Fruit fly (Drosophila melanogaster): ENCODE results near the gene Prps.

Gene Prps

dm6 chr3L:9713828-9714536 is 17.5 kb upstream of the Prps start, which contains the start of gene vsg (continued):
- TF ChIP-seq hth (optimal IDR thresholded peaks at IDR 0.05) = no peak
- no peak; the same call in none of the 2 replicates for TF ChIP-seq Adf1 (GFP tag; IDR thresholded peaks at IDR 0.05)
- no peak for TF ChIP-seq jing (GFP tag; optimal IDR thresholded peaks at IDR 0.05)
- no peak for TF ChIP-seq CG12236 (GFP tag; optimal IDR thresholded peaks at IDR 0.05)
- TF ChIP-seq CG7745 (tag; optimal IDR thresholded peaks at IDR 0.05) = no peak
- peak; percentile 75 for TF ChIP-seq CG33557 (GFP tag; optimal IDR thresholded peaks at IDR 0.05)
- peak; percentile 22 for TF ChIP-seq CG8290 (GFP tag; optimal IDR thresholded peaks at IDR 0.05)
- TF ChIP-seq CG8290 (tag; optimal IDR thresholded peaks at IDR 0.05) = peak in 1 of 2 experiments; percentile 76
- peak; percentile 78 for TF ChIP-seq PHDP (tag; optimal IDR thresholded peaks at IDR 0.05)
- TF ChIP-seq pho (GFP tag; optimal IDR thresholded peaks at IDR 0.05) = peak; percentile 57
- peak; percentile 1 for TF ChIP-seq grn (GFP tag; optimal IDR thresholded peaks at IDR 0.05)
- no peak for TF ChIP-seq TFAM (GFP tag; optimal IDR thresholded peaks at IDR 0.05)
- peak; percentile 93 for TF ChIP-seq MESR4 (GFP tag; optimal IDR thresholded peaks at IDR 0.05)
- peak; percentile 34; the same call in 1 of the 2 replicates for TF ChIP-seq CG5953 (GFP tag; IDR thresholded peaks at IDR 0.05)
- TF ChIP-seq CG3163 (GFP tag; optimal IDR thresholded peaks at IDR 0.05) = no peak
- TF ChIP-seq CG7987 (GFP tag; optimal IDR thresholded peaks at IDR 0.05) = no peak
- TF ChIP-seq Ravus (GFP tag; IDR thresholded peaks at IDR 0.05) = no peak
- no peak for TF ChIP-seq h (optimal IDR thresholded peaks at IDR 0.05)
- peak; percentile 97 for TF ChIP-seq CG17361 (GFP tag; IDR thresholded peaks at IDR 0.05)
- peak; percentile 77 for TF ChIP-seq tin (GFP tag; optimal IDR thresholded peaks at IDR 0.05)
- peak; percentile 59; the same call in 2 of the 3 replicates for TF ChIP-seq H15 (GFP tag; IDR thresholded peaks at IDR 0.05)
- TF ChIP-seq lilli (GFP tag; optimal IDR thresholded peaks at IDR 0.05) = peak; percentile 73
- TF ChIP-seq CG34422 (GFP tag; IDR thresholded peaks at IDR 0.05) = peak; percentile 44
- no peak; the same call in 2 of the 3 replicates for TF ChIP-seq B-H1 (GFP tag; IDR thresholded peaks at IDR 0.05)
- TF ChIP-seq CG14965 (GFP tag; optimal IDR thresholded peaks at IDR 0.05; ENCODE audit: borderline replicate concordance) = no peak
- peak; percentile 89 for TF ChIP-seq ato (GFP tag; IDR thresholded peaks at IDR 0.05; ENCODE audit: partially characterized antibody)
- TF ChIP-seq CG10321 (GFP tag; IDR thresholded peaks at IDR 0.05) = no peak
- peak; percentile 48 for TF ChIP-seq cwo (GFP tag; optimal IDR thresholded peaks at IDR 0.05)
- no peak; the same call in 1 of the 2 replicates for TF ChIP-seq Oaz (GFP tag; IDR thresholded peaks at IDR 0.05)
- TF ChIP-seq CG16863 (GFP tag; optimal IDR thresholded peaks at IDR 0.05) = peak; percentile 74
- peak; percentile 71 for TF ChIP-seq CG13894 (tag; optimal IDR thresholded peaks at IDR 0.05)
- TF ChIP-seq Hr3 (GFP tag; optimal IDR thresholded peaks at IDR 0.05) = peak; percentile 90
- TF ChIP-seq Atf-2 (GFP tag; optimal IDR thresholded peaks at IDR 0.05) = peak; percentile 18
- TF ChIP-seq E2f2 (GFP tag; IDR thresholded peaks at IDR 0.05) = 0 out of 2 replicates have a peak, but pooled peaks have one; percentile 31
- no peak for TF ChIP-seq sqz (GFP tag; optimal IDR thresholded peaks at IDR 0.05)
- peak; percentile 0 for TF ChIP-seq CTCF (GFP tag; optimal IDR thresholded peaks at IDR 0.05)
- peak; percentile 79 for TF ChIP-seq Ptx1 (GFP tag; IDR thresholded peaks at IDR 0.05)
- peak; percentile 39 for TF ChIP-seq org-1 (GFP tag; optimal IDR thresholded peaks at IDR 0.05)
- TF ChIP-seq eyg (GFP tag; optimal IDR thresholded peaks at IDR 0.05) = no peak
- TF ChIP-seq CG4282 (GFP tag; optimal IDR thresholded peaks at IDR 0.05) = no peak
- TF ChIP-seq CG11696 (GFP tag; IDR thresholded peaks at IDR 0.05) = 0 out of 2 replicates have a peak, but pooled peaks have one; percentile 22
- peak; percentile 64 for TF ChIP-seq hbn (GFP tag; IDR thresholded peaks at IDR 0.05; ENCODE audit: partially characterized antibody)
- no peak for TF ChIP-seq CG9876 (GFP tag; optimal IDR thresholded peaks at IDR 0.05)
- peak; percentile 71 for TF ChIP-seq NfI (GFP tag; optimal IDR thresholded peaks at IDR 0.05)
- TF ChIP-seq Atf3 (GFP tag; optimal IDR thresholded peaks at IDR 0.05) = peak; percentile 25
- no peak for TF ChIP-seq Stat92E (GFP tag; optimal IDR thresholded peaks at IDR 0.05)
- TF ChIP-seq CG1024 (GFP tag; IDR thresholded peaks at IDR 0.05) = no peak; the same call in 1 of the 2 replicates
- TF ChIP-seq trem (tag; optimal IDR thresholded peaks at IDR 0.05) = peak; percentile 76
- peak; percentile 76 for TF ChIP-seq CG10147 (GFP tag; optimal IDR thresholded peaks at IDR 0.05)
- peak; percentile 54 for TF ChIP-seq caup (GFP tag; optimal IDR thresholded peaks at IDR 0.05; ENCODE audit: severe bottlenecking)
- peak; percentile 33; the same call in 1 of the 2 replicates for TF ChIP-seq ara (GFP tag; IDR thresholded peaks at IDR 0.05)

All from whole organism, embryonic.